Worm (Caenorhabditis elegans) whole organism, L4 larva: Measurements from ENCODE around the gene srw-90.

Experiments
- T20F7.1 ChIP-seq: fragments of 200-800 bp; sonication (Bioruptor generic); optimal IDR thresholded peaks from 2 replicates; lab custom pipeline; 2018; ENCODE audit warnings: mild to moderate bottlenecking, missing genetic modification characterization, missing compliant biosample characterization
- Y48G9A.11 ChIP-seq: fragments of 200-800 bp; sonication (Bioruptor generic); IDR thresholded peaks from 2 replicates; pipeline ENCODE4 v1.3.6; 2022; ENCODE audit warnings: missing genetic modification reagents, missing genetic modification characterization, missing compliant biosample characterization
- ZK546.5 ChIP-seq, 2 experiments: sonication (generic microtip); optimal IDR thresholded peaks; 2 replicates each; lab custom pipeline; 2017; ENCODE audit warnings: missing biosample characterization in 2 of 2, missing genetic modification characterization in 2 of 2
- aha-1 ChIP-seq: fragments of 150-350 bp; peaks from one replicate; lab custom pipeline; 2014; ENCODE audit warnings: missing biosample characterization, missing genetic modification characterization
- aly-2 ChIP-seq: sonication (generic microtip); optimal IDR thresholded peaks from 2 replicates; lab custom pipeline; 2018; ENCODE audit warnings: missing biosample characterization, missing genetic modification characterization
- ceh-32 ChIP-seq: sonication (generic microtip); optimal IDR thresholded peaks from 2 replicates; lab custom pipeline; 2016; ENCODE audit warnings: mild to moderate bottlenecking, missing genetic modification characterization, missing compliant biosample characterization; ENCODE audit not compliant: poor library complexity
- ceh-82 ChIP-seq: sonication (generic microtip); optimal IDR thresholded peaks from 2 replicates; lab custom pipeline; 2017; ENCODE audit warnings: missing biosample characterization, missing genetic modification characterization
- cey-2 ChIP-seq: sonication (generic microtip); optimal IDR thresholded peaks from 3 replicates; lab custom pipeline; 2017; ENCODE audit warnings: missing genetic modification characterization, mild to moderate bottlenecking, missing compliant biosample characterization, antibody characterized with exemption, borderline replicate concordance; ENCODE audit not compliant: insufficient read depth
- ctbp-1 ChIP-seq: fragments of 200-800 bp; sonication (Bioruptor generic); IDR thresholded peaks from 2 replicates; pipeline ENCODE4 v1.3.6; 2022; ENCODE audit warnings: missing genetic modification reagents, missing genetic modification characterization, missing compliant biosample characterization
- daf-12 ChIP-seq: fragments of 150-350 bp; optimal IDR thresholded peaks from 2 replicates; lab custom pipeline; 2014; ENCODE audit warnings: missing biosample characterization, missing genetic modification reagents, missing genetic modification characterization
- daf-16 ChIP-seq, 3 experiments: sonication (generic microtip); optimal IDR thresholded peaks; 2 replicates each; lab custom pipeline; 2016 to 2017; ENCODE audit warnings: missing genetic modification characterization in 3 of 3, missing genetic modification reagents in 3 of 3, mild to moderate bottlenecking in 2 of 3, missing compliant biosample characterization in 2 of 3, missing biosample characterization in 1 of 3, moderate library complexity in 1 of 3
- daf-19 ChIP-seq: fragments of 200-800 bp; sonication (Bioruptor generic); conservative IDR thresholded peaks from 2 replicates; pipeline ENCODE4 v1.3.6; 2022; ENCODE audit warnings: missing genetic modification characterization, missing compliant biosample characterization
- dmd-6 ChIP-seq: fragments of 200-800 bp; sonication (Bioruptor generic); IDR thresholded peaks from 2 replicates; pipeline ENCODE4 v1.3.6; 2022; ENCODE audit warnings: missing genetic modification reagents, missing genetic modification characterization, missing compliant biosample characterization
- dmd-9 ChIP-seq: fragments of 200-800 bp; sonication (Bioruptor generic); IDR thresholded peaks from 2 replicates; pipeline ENCODE4 v1.3.6; 2022; ENCODE audit warnings: missing genetic modification reagents, missing genetic modification characterization, missing compliant biosample characterization
- dpl-1 ChIP-seq: fragments of 150-350 bp; optimal IDR thresholded peaks from 2 replicates; lab custom pipeline; 2014; ENCODE audit warnings: missing biosample characterization, missing genetic modification reagents, missing genetic modification characterization
- dve-1 ChIP-seq: sonication (generic microtip); optimal IDR thresholded peaks from 2 replicates; lab custom pipeline; 2017; ENCODE audit warnings: antibody characterized with exemption, mild to moderate bottlenecking, missing genetic modification characterization, missing compliant biosample characterization; ENCODE audit not compliant: insufficient read depth
- gei-8 ChIP-seq: fragments of 200-800 bp; sonication (Bioruptor generic); optimal IDR thresholded peaks from 2 replicates; lab custom pipeline; 2018; ENCODE audit warnings: mild to moderate bottlenecking, missing genetic modification characterization, missing compliant biosample characterization
- hlh-11 ChIP-seq: fragments of 200-800 bp; sonication (Bioruptor generic); optimal IDR thresholded peaks from 2 replicates; lab custom pipeline; 2018; ENCODE audit warnings: mild to moderate bottlenecking, missing genetic modification characterization, missing compliant biosample characterization
- hlh-30 ChIP-seq: sonication (generic microtip); optimal IDR thresholded peaks from 2 replicates; lab custom pipeline; 2017; ENCODE audit warnings: antibody characterized with exemption, mild to moderate bottlenecking, missing genetic modification characterization, missing compliant biosample characterization; ENCODE audit not compliant: insufficient read depth
- hmg-1.1 ChIP-seq: fragments of 200-800 bp; sonication (Bioruptor generic); IDR thresholded peaks from 2 replicates; pipeline ENCODE4 v1.3.6; 2022; ENCODE audit warnings: missing genetic modification reagents, missing genetic modification characterization, missing compliant biosample characterization
- jun-1 ChIP-seq: fragments of 150-350 bp; optimal IDR thresholded peaks from 2 replicates; lab custom pipeline; 2014; ENCODE audit warnings: missing biosample characterization, missing genetic modification reagents, missing genetic modification characterization
- lim-7 ChIP-seq: fragments of 200-800 bp; sonication (Bioruptor generic); IDR thresholded peaks from 2 replicates; pipeline ENCODE4 v1.3.6; 2022; ENCODE audit warnings: missing genetic modification characterization, missing compliant biosample characterization
- lin-1 ChIP-seq: fragments of 200-800 bp; sonication (Bioruptor generic); IDR thresholded peaks from 2 replicates; pipeline ENCODE4 v1.3.6; 2022; ENCODE audit warnings: missing genetic modification reagents, missing genetic modification characterization, missing compliant biosample characterization
- madf-5 ChIP-seq, 2 experiments: fragments of 200-800 bp; sonication (Bioruptor generic); IDR thresholded peaks; 2 replicates each; pipeline ENCODE4 v1.3.6; 2022; ENCODE audit warnings: missing compliant biosample characterization in 2 of 2, missing genetic modification characterization in 2 of 2
- madf-9 ChIP-seq: fragments of 200-800 bp; sonication (Bioruptor generic); conservative IDR thresholded peaks from 2 replicates; pipeline ENCODE4 v1.3.6; 2022; ENCODE audit warnings: missing genetic modification reagents, missing genetic modification characterization, missing compliant biosample characterization
- mdl-1 ChIP-seq, 2 experiments: fragments of 150-350 bp in 1 of 2; sonication (generic microtip) in 1 of 2; optimal IDR thresholded peaks; 2 replicates each; lab custom pipeline; 2014 to 2017; ENCODE audit warnings: missing biosample characterization in 2 of 2, missing genetic modification characterization in 2 of 2
- mes-2 ChIP-seq: sonication (generic microtip); optimal IDR thresholded peaks from 2 replicates; lab custom pipeline; 2016; ENCODE audit warnings: missing genotype, mild to moderate bottlenecking, missing genetic modification characterization, missing compliant biosample characterization; ENCODE audit not compliant: poor library complexity, severe bottlenecking
- mxl-2 ChIP-seq: fragments of 200-800 bp; sonication (Bioruptor generic); conservative IDR thresholded peaks from 2 replicates; pipeline ENCODE4 v1.3.6; 2022; ENCODE audit warnings: missing genetic modification reagents, missing genetic modification characterization, missing compliant biosample characterization
- nhr-10 ChIP-seq: fragments of 150-350 bp; optimal IDR thresholded peaks from 2 replicates; lab custom pipeline; 2014; ENCODE audit warnings: missing biosample characterization, missing genetic modification characterization
- nhr-11 ChIP-seq: fragments of 150-350 bp; optimal IDR thresholded peaks from 2 replicates; lab custom pipeline; 2014; ENCODE audit warnings: missing biosample characterization, missing genetic modification characterization
- nhr-111 ChIP-seq: fragments of 200-800 bp; sonication (Bioruptor generic); optimal IDR thresholded peaks from 2 replicates; lab custom pipeline; 2018; ENCODE audit warnings: mild to moderate bottlenecking, missing genetic modification characterization, missing compliant biosample characterization
- nhr-25 ChIP-seq: sonication (generic microtip); optimal IDR thresholded peaks from 2 replicates; lab custom pipeline; 2017; ENCODE audit warnings: missing genetic modification characterization, mild to moderate bottlenecking, missing compliant biosample characterization, antibody characterized with exemption, moderate library complexity, borderline replicate concordance; ENCODE audit not compliant: insufficient read depth
- nhr-28 ChIP-seq: fragments of 150-350 bp; optimal IDR thresholded peaks from 2 replicates; lab custom pipeline; 2014; ENCODE audit warnings: missing biosample characterization, missing genetic modification characterization
- nhr-48 ChIP-seq: sonication (generic microtip); optimal IDR thresholded peaks from 2 replicates; lab custom pipeline; 2016; ENCODE audit warnings: mild to moderate bottlenecking, missing genetic modification characterization, missing compliant biosample characterization
- nhr-76 ChIP-seq: fragments of 150-350 bp; optimal IDR thresholded peaks from 2 replicates; lab custom pipeline; 2014; ENCODE audit warnings: missing biosample characterization, missing genetic modification characterization
- pha-4 ChIP-seq, 2 experiments: fragments of 150-350 bp in 1 of 2; fragments of 200-800 bp in 1 of 2; sonication (Bioruptor generic) in 1 of 2; IDR thresholded peaks in 1 of 2; optimal IDR thresholded peaks in 1 of 2; 2 replicates each; pipeline versions ENCODE4 v1.3.6 to Lab custom; 2014 to 2022; ENCODE audit warnings: missing genetic modification characterization in 2 of 2, missing genetic modification reagents in 2 of 2, missing biosample characterization in 1 of 2, missing compliant biosample characterization in 1 of 2
- php-3 ChIP-seq: fragments of 200-800 bp; sonication (Bioruptor generic); IDR thresholded peaks from 2 replicates; pipeline ENCODE4 v1.3.6; 2022; ENCODE audit warnings: missing genetic modification reagents, missing genetic modification characterization, missing compliant biosample characterization
- spr-1 ChIP-seq: sonication (generic microtip); optimal IDR thresholded peaks from 2 replicates; lab custom pipeline; 2016; ENCODE audit warnings: mild to moderate bottlenecking, missing genetic modification characterization, missing compliant biosample characterization
- spr-3 ChIP-seq: fragments of 200-800 bp; sonication (Bioruptor generic); optimal IDR thresholded peaks from 2 replicates; lab custom pipeline; 2018; ENCODE audit warnings: mild to moderate bottlenecking, missing genetic modification characterization, missing compliant biosample characterization
- unc-130 ChIP-seq: sonication (generic microtip); optimal IDR thresholded peaks from 2 replicates; lab custom pipeline; 2016; ENCODE audit warnings: missing genetic modification reagents, missing genetic modification characterization, missing compliant biosample characterization
- unc-62 ChIP-seq, 3 experiments: fragments of 150-350 bp in 1 of 3; sonication (generic microtip); optimal IDR thresholded peaks in 2 of 3; peaks in 1 of 3; 1 replicate in 1 of 3; 2 replicates in 2 of 3; lab custom pipeline; 2014 to 2017; ENCODE audit warnings: missing biosample characterization in 3 of 3, missing genetic modification characterization in 3 of 3, missing genetic modification reagents in 3 of 3, missing genotype in 1 of 3
- ztf-7 ChIP-seq: fragments of 150-350 bp; optimal IDR thresholded peaks from 2 replicates; lab custom pipeline; 2014; ENCODE audit warnings: missing biosample characterization, missing genetic modification characterization

The srw-90 gene

DNA sequence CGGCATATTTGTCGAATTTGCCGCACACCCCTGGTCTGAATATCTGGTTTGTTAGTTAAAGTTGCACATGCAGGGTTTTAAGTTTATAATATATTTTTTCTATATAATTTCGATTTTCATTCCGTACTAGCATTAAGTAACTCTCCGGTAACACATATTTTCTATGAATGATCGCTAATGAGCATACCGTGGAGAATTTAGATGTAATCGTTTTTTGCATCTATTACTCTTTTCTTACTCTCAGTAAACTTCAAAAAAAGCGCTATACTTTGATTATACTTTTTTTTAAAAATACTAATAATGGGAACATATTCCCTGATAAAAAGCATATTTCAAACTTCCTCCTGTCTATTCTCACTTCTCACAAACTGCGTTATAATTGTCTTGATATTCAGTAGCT lies 32.7 kb downstream of the srw-90 start, which contains the start of gene str-160:
TSS of gene str-160 (plus strand) at position 301 of the 400 bp plus-strand sequence.
- TF ChIP-seq ztf-7 (tag; lab: Kevin White, UChicago) (no peak), dmd-6 (GFP tag; lab: Robert Waterston, UW) (no peak), nhr-11 (tag; lab: Kevin White, UChicago) (no peak)
- TF ChIP-seq, all 104 proteins: peak for 0

DNA sequence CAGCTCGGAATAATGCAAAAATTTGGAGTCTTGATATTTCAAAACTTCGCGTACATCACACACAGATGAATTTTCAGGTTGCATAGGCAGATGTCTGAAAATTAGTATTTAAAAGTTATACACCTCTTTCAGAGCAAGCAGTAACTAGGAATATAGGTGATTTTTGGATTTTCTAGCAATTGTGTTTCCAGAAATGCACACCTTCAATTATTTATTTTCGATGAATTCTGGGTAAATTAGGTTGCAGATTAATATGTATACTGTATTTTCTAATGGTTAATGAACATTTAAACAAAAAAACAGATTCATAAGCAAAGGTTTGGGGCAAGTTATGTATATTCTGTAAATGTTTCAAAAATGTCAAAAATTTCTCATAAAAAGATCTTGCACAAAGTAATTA lies 39.2 kb downstream of the srw-90 start, which contains the start of gene srab-25:
TSS of gene srab-25 (minus strand) at position 101 of the 400 bp plus-strand sequence.
- TF ChIP-seq ZK546.5 (tag; optimal IDR thresholded peaks at IDR 0.05; lab: Kevin White, UChicago), result no peak

DNA sequence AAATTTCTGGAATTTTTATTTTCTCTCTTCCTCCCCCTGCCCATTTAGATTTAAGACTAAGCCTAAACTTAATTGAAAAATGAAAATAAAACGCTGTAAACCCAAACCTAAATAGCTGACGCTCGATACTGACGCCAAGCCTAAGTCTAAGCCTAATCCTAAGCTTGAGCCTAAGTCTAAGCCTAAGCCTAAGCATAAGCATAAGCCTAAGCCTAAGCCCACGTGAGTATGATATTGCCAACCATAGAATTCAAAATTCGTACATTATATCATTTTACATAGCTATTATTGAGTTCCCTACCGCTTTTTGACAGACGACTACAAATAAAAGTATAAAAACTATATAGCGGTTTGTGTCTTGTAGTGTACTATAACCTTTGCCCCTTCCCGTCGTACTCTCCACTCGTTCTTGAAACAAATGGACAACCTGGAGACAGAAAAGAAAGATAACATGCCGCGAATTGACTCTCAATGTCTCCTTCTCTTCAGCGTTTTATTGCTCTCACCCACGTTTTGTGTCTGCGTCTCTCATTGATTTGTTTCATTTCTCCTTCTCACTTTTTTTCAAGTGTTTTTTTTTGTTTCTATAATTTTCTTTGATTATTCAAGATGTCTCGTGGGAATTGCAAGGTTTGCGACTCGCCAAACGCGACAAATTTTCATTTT lies 41.5 kb downstream of the srw-90 start, which contains the start of gene nhr-256:
TSS of gene nhr-256 (plus strand) at position 567 of the 666 bp plus-strand sequence.
- TF ChIP-seq dmd-6 (GFP tag; lab: Robert Waterston, UW), result peak; percentile 90
- peak in 1 of 2 experiments; percentile 67 for TF ChIP-seq unc-62 (GFP tag; optimal IDR thresholded peaks at IDR 0.05 in 1 of 2; lab: Kevin White, UChicago)
- no peak for TF ChIP-seq unc-62 (tag; optimal IDR thresholded peaks at IDR 0.05; lab: Kevin White, UChicago)
- no peak for TF ChIP-seq mxl-2 (GFP tag; lab: Robert Waterston, UW)
- TF ChIP-seq ceh-32 (tag; lab: Kevin White, UChicago), result no peak
- no peak for TF ChIP-seq ceh-82
- peak; percentile 61; the same call in 1 of the 2 replicates for TF ChIP-seq pha-4 (GFP tag; IDR thresholded peaks at IDR 0.05; lab: Robert Waterston, UW)
- TF ChIP-seq pha-4 (tag; optimal IDR thresholded peaks at IDR 0.05; lab: Kevin White, UChicago), result peak; percentile 78
- no peak for TF ChIP-seq dmd-9 (GFP tag; lab: Robert Waterston, UW)
- TF ChIP-seq nhr-76, result peak; percentile 22
- peak; percentile 5 for TF ChIP-seq spr-1
- no peak for TF ChIP-seq lim-7
- TF ChIP-seq jun-1 (tag; lab: Kevin White, UChicago), result peak; percentile 5
- TF ChIP-seq nhr-111 (GFP tag; lab: Kevin White, UChicago), result no peak
- TF ChIP-seq aly-2 (tag; lab: Kevin White, UChicago), result no peak
- TF ChIP-seq cey-2, result peak; percentile 76
- TF ChIP-seq daf-16 (GFP tag; optimal IDR thresholded peaks at IDR 0.05; lab: Kevin White, UChicago), result peak in 1 of 2 experiments; percentile 27
- peak; percentile 85 for TF ChIP-seq daf-16 (tag; optimal IDR thresholded peaks at IDR 0.05; lab: Kevin White, UChicago)
- TF ChIP-seq hmg-1.1 (GFP tag; lab: Robert Waterston, UW), result peak; percentile 70
- TF ChIP-seq dpl-1 (GFP tag; lab: Kevin White, UChicago), result peak; percentile 44
- peak; percentile 15 for TF ChIP-seq nhr-25
- peak; percentile 83 for TF ChIP-seq php-3 (GFP tag; lab: Robert Waterston, UW)
- TF ChIP-seq lin-1 (GFP tag; lab: Robert Waterston, UW), result peak; percentile 81
- peak; percentile 94 for TF ChIP-seq dve-1 (tag; lab: Kevin White, UChicago)
- TF ChIP-seq nhr-28, result peak; percentile 100
- no peak for TF ChIP-seq Y48G9A.11 (GFP tag; lab: Robert Waterston, UW)
- peak; percentile 8 for TF ChIP-seq gei-8 (GFP tag; lab: Kevin White, UChicago)
- no peak for TF ChIP-seq ctbp-1 (GFP tag; lab: Robert Waterston, UW)
- TF ChIP-seq madf-5 (GFP tag; IDR thresholded peaks at IDR 0.05; lab: Robert Waterston, UW), result no peak
- no peak for TF ChIP-seq daf-19 (GFP tag; lab: Robert Waterston, UW)
- TF ChIP-seq T20F7.1, result peak; percentile 59
- peak in 1 of 2 experiments; percentile 81 for TF ChIP-seq mdl-1 (tag; optimal IDR thresholded peaks at IDR 0.05; lab: Kevin White, UChicago)
- TF ChIP-seq hlh-30 (tag; lab: Kevin White, UChicago), result peak; percentile 74
- TF ChIP-seq unc-130 (GFP tag; lab: Kevin White, UChicago), result no peak
- no peak for TF ChIP-seq mes-2
- 0 out of 2 replicates have a peak, but pooled peaks have one; percentile 22 for TF ChIP-seq madf-9
- no peak for TF ChIP-seq daf-12 (tag; lab: Kevin White, UChicago)
- no peak for TF ChIP-seq aha-1 (tag; lab: Kevin White, UChicago)
- TF ChIP-seq spr-3 (GFP tag; lab: Kevin White, UChicago), result no peak
- TF ChIP-seq nhr-10 (tag; lab: Kevin White, UChicago), result no peak
- no peak for TF ChIP-seq hlh-11 (tag; lab: Kevin White, UChicago)
- TF ChIP-seq nhr-48 (tag; lab: Kevin White, UChicago), result peak; percentile 86
- peak; percentile 21 for TF ChIP-seq nhr-11 (tag; lab: Kevin White, UChicago)
